Worm (Caenorhabditis elegans) whole organism, L3 larva: ENCODE measurements around the gene col-157.
"Not testable (repeated sequence)": the region's sequence is repeated elsewhere in the genome, so short reads cannot be mapped to it uniquely, and the experiment has no call there.

Source experiments
- R02D3.7 ChIP-seq: fragments of 150-350 bp; optimal IDR thresholded peaks from 2 replicates; lab custom pipeline; 2014; ENCODE audit warnings: missing biosample characterization, missing genetic modification characterization
- ZK546.5 ChIP-seq: sonication (generic microtip); optimal IDR thresholded peaks from 2 replicates; lab custom pipeline; 2017; ENCODE audit warnings: missing biosample characterization, missing genetic modification characterization
- aly-2 ChIP-seq: fragments of 150-350 bp; optimal IDR thresholded peaks from 2 replicates; lab custom pipeline; 2014; ENCODE audit warnings: missing biosample characterization, missing genetic modification characterization
- ama-1 ChIP-seq: fragments of 150-350 bp; optimal IDR thresholded peaks from 2 replicates; lab custom pipeline; 2018
- ceh-16 ChIP-seq: sonication (generic microtip); optimal IDR thresholded peaks from 2 replicates; lab custom pipeline; 2017; ENCODE audit warnings: missing biosample characterization, missing genetic modification characterization
- ceh-28 ChIP-seq: fragments of 150-350 bp; optimal IDR thresholded peaks from 2 replicates; lab custom pipeline; 2014; ENCODE audit warnings: missing biosample characterization, missing genetic modification reagents, missing genetic modification characterization
- ceh-82 ChIP-seq: fragments of 150-350 bp; optimal IDR thresholded peaks from 2 replicates; lab custom pipeline; 2014; ENCODE audit warnings: missing biosample characterization, missing genetic modification characterization
- ceh-9 ChIP-seq: sonication (generic microtip); optimal IDR thresholded peaks from 2 replicates; lab custom pipeline; 2018; ENCODE audit warnings: missing biosample characterization, missing genetic modification characterization
- daf-12 ChIP-seq: fragments of 150-350 bp; optimal IDR thresholded peaks from 2 replicates; lab custom pipeline; 2014; ENCODE audit warnings: missing biosample characterization, missing genetic modification reagents, missing genetic modification characterization
- egl-27 ChIP-seq: sonication (generic microtip); optimal IDR thresholded peaks from 4 replicates; lab custom pipeline; 2017; ENCODE audit warnings: missing biosample characterization, missing genetic modification reagents, missing genetic modification characterization
- egl-5 ChIP-seq: fragments of 150-350 bp; optimal IDR thresholded peaks from 2 replicates; lab custom pipeline; 2017; ENCODE audit warnings: missing biosample characterization, missing genetic modification reagents, missing genetic modification characterization, inconsistent platforms
- elt-1 ChIP-seq: fragments of 150-350 bp; optimal IDR thresholded peaks from 2 replicates; lab custom pipeline; 2014; ENCODE audit warnings: missing biosample characterization, missing genetic modification characterization
- eor-1 ChIP-seq, 2 experiments: fragments of 150-350 bp; optimal IDR thresholded peaks; 2 replicates each; lab custom pipeline; 2014 to 2018; ENCODE audit warnings: missing biosample characterization in 2 of 2, missing genetic modification characterization in 2 of 2
- fkh-10 ChIP-seq: sonication (generic microtip); optimal IDR thresholded peaks from 2 replicates; lab custom pipeline; 2017; ENCODE audit warnings: missing biosample characterization, missing genetic modification reagents, missing genetic modification characterization
- fkh-2 ChIP-seq: fragments of 150-350 bp; optimal IDR thresholded peaks from 2 replicates; lab custom pipeline; 2014; ENCODE audit warnings: missing biosample characterization, missing genetic modification reagents, missing genetic modification characterization
- hmg-11 ChIP-seq: sonication (generic microtip); optimal IDR thresholded peaks from 2 replicates; lab custom pipeline; 2016; ENCODE audit warnings: missing genetic modification characterization, missing compliant biosample characterization
- jun-1 ChIP-seq: fragments of 150-350 bp; optimal IDR thresholded peaks from 2 replicates; lab custom pipeline; 2014; ENCODE audit warnings: missing biosample characterization, missing genetic modification reagents, missing genetic modification characterization
- lin-15B ChIP-seq: fragments of 150-350 bp; optimal IDR thresholded peaks from 2 replicates; lab custom pipeline; 2014; ENCODE audit warnings: missing biosample characterization, missing genetic modification characterization
- lin-39 ChIP-seq: fragments of 150-350 bp; optimal IDR thresholded peaks from 2 replicates; lab custom pipeline; 2018; ENCODE audit warnings: missing biosample characterization, missing genetic modification reagents, missing genetic modification characterization
- lsy-12 ChIP-seq: sonication (generic microtip); optimal IDR thresholded peaks from 2 replicates; lab custom pipeline; 2016; ENCODE audit warnings: mild to moderate bottlenecking, missing genetic modification characterization, missing compliant biosample characterization
- mdl-1 ChIP-seq: fragments of 150-350 bp; optimal IDR thresholded peaks from 2 replicates; lab custom pipeline; 2014; ENCODE audit warnings: missing biosample characterization, missing genetic modification characterization
- mml-1 ChIP-seq: fragments of 150-350 bp; sonication (generic microtip); optimal IDR thresholded peaks from 3 replicates; lab custom pipeline; 2014; ENCODE audit warnings: missing biosample characterization, missing genetic modification characterization
- nfya-1 ChIP-seq: sonication (generic microtip); optimal IDR thresholded peaks from 2 replicates; lab custom pipeline; 2017; ENCODE audit warnings: missing genetic modification characterization, mild to moderate bottlenecking, missing compliant biosample characterization, antibody characterized with exemption, moderate library complexity; ENCODE audit not compliant: insufficient read depth
- nhr-11 ChIP-seq: fragments of 150-350 bp; optimal IDR thresholded peaks from 2 replicates; lab custom pipeline; 2014; ENCODE audit warnings: missing biosample characterization, missing genetic modification characterization
- nhr-12 ChIP-seq: fragments of 150-350 bp; optimal IDR thresholded peaks from 2 replicates; lab custom pipeline; 2014; ENCODE audit warnings: missing biosample characterization, missing genetic modification characterization
- nhr-23 ChIP-seq: fragments of 150-350 bp; optimal IDR thresholded peaks from 2 replicates; lab custom pipeline; 2014; ENCODE audit warnings: missing biosample characterization, missing genetic modification reagents, missing genetic modification characterization
- nhr-237 ChIP-seq: fragments of 150-350 bp; optimal IDR thresholded peaks from 2 replicates; lab custom pipeline; 2014; ENCODE audit warnings: missing biosample characterization, missing genetic modification characterization
- nhr-25 ChIP-seq: sonication (generic microtip); optimal IDR thresholded peaks from 2 replicates; lab custom pipeline; 2017; ENCODE audit warnings: missing biosample characterization, missing genetic modification characterization
- nhr-28 ChIP-seq: fragments of 150-350 bp; optimal IDR thresholded peaks from 2 replicates; lab custom pipeline; 2014; ENCODE audit warnings: missing biosample characterization, missing genetic modification characterization
- nhr-43 ChIP-seq: sonication (generic microtip); optimal IDR thresholded peaks from 2 replicates; lab custom pipeline; 2016; ENCODE audit warnings: mild to moderate bottlenecking, missing genetic modification characterization, missing compliant biosample characterization; ENCODE audit not compliant: poor library complexity, severe bottlenecking
- nhr-76 ChIP-seq: fragments of 150-350 bp; sonication (generic microtip); optimal IDR thresholded peaks from 5 replicates; lab custom pipeline; 2014; ENCODE audit warnings: missing biosample characterization, missing genetic modification characterization
- nhr-77 ChIP-seq: fragments of 150-350 bp; optimal IDR thresholded peaks from 2 replicates; lab custom pipeline; 2014; ENCODE audit warnings: missing biosample characterization, missing genetic modification characterization
- pqm-1 ChIP-seq: fragments of 150-350 bp; optimal IDR thresholded peaks from 2 replicates; lab custom pipeline; 2017; ENCODE audit warnings: missing biosample characterization, missing genetic modification characterization, inconsistent platforms
- sea-2 ChIP-seq: fragments of 150-350 bp; sonication (generic microtip); optimal IDR thresholded peaks from 4 replicates; lab custom pipeline; 2014; ENCODE audit warnings: missing biosample characterization, missing genetic modification reagents, missing genetic modification characterization
- tbx-2 ChIP-seq: sonication (generic microtip); optimal IDR thresholded peaks from 2 replicates; lab custom pipeline; 2016; ENCODE audit warnings: mild to moderate bottlenecking, missing genetic modification characterization, missing compliant biosample characterization
- unc-39 ChIP-seq: sonication (generic microtip); optimal IDR thresholded peaks from 4 replicates; lab custom pipeline; 2017; ENCODE audit warnings: missing biosample characterization, missing genetic modification characterization
- unc-62 ChIP-seq: fragments of 150-350 bp; sonication (generic microtip); optimal IDR thresholded peaks from 4 replicates; lab custom pipeline; 2014; ENCODE audit warnings: missing biosample characterization, missing genetic modification reagents, missing genetic modification characterization
- ztf-11 ChIP-seq: fragments of 150-350 bp; optimal IDR thresholded peaks from 2 replicates; lab custom pipeline; 2014; ENCODE audit warnings: missing biosample characterization, missing genetic modification characterization

Gene col-157

DNA sequence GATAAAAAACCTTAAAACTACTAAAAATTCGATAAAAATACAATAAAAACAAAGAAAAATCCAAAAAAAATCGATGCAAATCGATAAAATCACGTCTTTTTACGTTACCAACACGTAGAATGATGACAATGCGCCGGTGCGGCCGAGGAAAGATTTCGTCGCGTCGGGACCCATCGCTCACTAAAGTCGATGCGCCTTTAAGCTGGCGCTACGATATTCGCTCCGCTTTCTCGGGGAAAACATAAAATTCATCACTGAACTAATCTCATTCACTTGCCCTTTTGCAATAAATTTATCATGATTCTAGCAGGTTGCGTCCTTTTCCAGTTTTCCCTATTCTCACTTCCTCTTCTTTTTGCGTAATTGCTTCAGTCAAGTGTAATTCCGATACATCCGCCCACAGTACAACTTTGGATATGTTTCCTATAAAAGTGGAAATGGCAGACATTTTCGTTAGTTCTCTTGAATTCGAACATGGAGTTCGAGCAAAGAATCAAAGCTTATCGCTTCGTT is at the start of gene col-157:
Gene col-157 (plus strand): TSS at position 463 of the 513 bp plus-strand sequence.
- TF ChIP-seq nhr-28; ceh-9 (tag; lab: Kevin White, UChicago); mdl-1 (tag; lab: Kevin White, UChicago): not testable (repeated sequence)

DNA sequence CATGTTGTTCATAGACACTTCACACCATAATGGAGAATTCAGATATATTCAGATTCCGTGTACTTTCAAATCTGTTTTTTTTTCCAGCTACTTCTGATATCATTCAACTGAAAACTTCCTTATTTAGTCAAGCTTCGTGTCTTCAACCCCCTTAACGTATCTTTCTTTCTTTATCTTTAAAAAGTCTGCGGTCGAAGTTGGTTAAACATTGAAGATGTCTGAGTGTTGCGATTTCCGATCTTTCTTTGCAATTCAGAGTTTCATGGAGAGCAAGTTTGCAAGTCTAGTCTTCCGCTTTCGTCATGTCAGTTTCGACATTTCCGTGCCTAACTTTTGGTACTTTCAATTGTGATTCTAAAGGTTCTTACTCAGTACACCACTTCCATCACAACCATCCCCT is 48.6 kb upstream of the col-157 start:
- TF ChIP-seq jun-1 (tag; lab: Kevin White, UChicago) (no peak), mml-1 (tag; lab: Kevin White, UChicago) (no peak), nhr-11 (tag; lab: Kevin White, UChicago) (no peak), nhr-77 (tag; lab: Kevin White, UChicago) (no peak), daf-12 (tag; lab: Kevin White, UChicago) (no peak), nhr-43 (no peak), eor-1 (tag; optimal IDR thresholded peaks at IDR 0.05; lab: Kevin White, UChicago) (no peak), sea-2 (GFP tag; lab: Kevin White, UChicago) (no peak), nhr-237 (no peak), nhr-12 (no peak), nhr-76 (no peak), mdl-1 (tag; lab: Kevin White, UChicago) (no peak)

DNA sequence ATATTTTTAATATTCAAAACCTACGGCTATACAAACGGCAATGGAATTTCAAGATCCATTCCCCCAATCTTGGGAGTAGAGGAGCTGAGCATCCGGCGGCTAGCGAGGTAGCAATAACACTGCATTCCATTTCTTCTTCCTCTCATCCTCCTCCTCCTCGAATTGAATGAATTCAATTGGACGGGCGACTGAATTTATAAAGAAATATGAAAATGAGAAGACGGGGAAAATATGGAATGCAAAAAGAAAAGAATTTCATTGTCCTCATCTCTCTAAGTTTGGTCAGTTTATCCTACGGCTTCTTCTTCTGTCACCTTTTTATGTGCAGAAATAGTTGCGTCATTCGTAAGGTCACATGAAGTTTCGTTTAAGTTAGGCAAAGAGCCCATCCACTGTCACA is 47.4 kb upstream of the col-157 start:
- no peak for TF ChIP-seq nfya-1 (tag; lab: Kevin White, UChicago)
- TF ChIP-seq eor-1 (tag; optimal IDR thresholded peaks at IDR 0.05; lab: Kevin White, UChicago), result no peak
- TF ChIP-seq ceh-28, result no peak
- TF ChIP-seq egl-5 (tag; lab: Kevin White, UChicago), result no peak
- TF ChIP-seq lsy-12, result no peak
- no peak for TF ChIP-seq nhr-43
- TF ChIP-seq mml-1 (tag; lab: Kevin White, UChicago), result no peak
- TF ChIP-seq lin-15B (tag; lab: Kevin White, UChicago), result no peak
- TF ChIP-seq ceh-16 (tag; lab: Kevin White, UChicago), result no peak
- no peak for TF ChIP-seq ceh-82
- TF ChIP-seq ama-1 (lab: Kevin White, UChicago), result no peak
- no peak for TF ChIP-seq elt-1
- TF ChIP-seq jun-1 (tag; lab: Kevin White, UChicago), result no peak
- no peak for TF ChIP-seq R02D3.7 (tag; lab: Kevin White, UChicago)
- TF ChIP-seq mdl-1 (tag; lab: Kevin White, UChicago), result no peak

DNA sequence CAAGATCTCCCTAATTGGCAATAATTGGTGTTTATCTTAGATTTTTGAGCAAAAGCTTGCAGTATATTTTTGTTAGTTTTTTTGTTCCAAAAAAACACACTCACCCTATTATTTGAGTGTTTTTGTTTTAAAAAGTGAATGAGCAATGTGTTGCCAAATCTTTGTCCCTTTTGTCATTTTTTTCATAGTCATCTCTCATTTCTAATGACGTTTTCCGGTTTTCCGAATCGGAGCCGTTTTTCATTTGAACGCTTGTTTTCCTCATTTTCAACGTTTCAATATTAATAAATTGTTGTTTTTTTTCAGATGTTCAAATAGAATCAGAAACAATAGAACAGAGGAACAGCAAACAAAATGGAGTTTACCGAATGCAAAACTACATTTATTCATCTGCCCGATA is 45.4 kb upstream of the col-157 start, which contains the start of gene dmsr-1:
Gene dmsr-1 (plus strand): TSS at position 301 of the 400 bp plus-strand sequence.
- no peak for TF ChIP-seq ceh-16 (tag; lab: Kevin White, UChicago)
- TF ChIP-seq ZK546.5 (tag; lab: Kevin White, UChicago), result no peak
- TF ChIP-seq unc-62 (GFP tag; lab: Kevin White, UChicago), result no peak
- TF ChIP-seq lsy-12, result no peak
- TF ChIP-seq tbx-2 (tag; lab: Kevin White, UChicago), result no peak
- no peak for TF ChIP-seq R02D3.7 (tag; lab: Kevin White, UChicago)
- TF ChIP-seq ztf-11 (tag; lab: Kevin White, UChicago), result no peak
- no peak for TF ChIP-seq eor-1 (tag; optimal IDR thresholded peaks at IDR 0.05; lab: Kevin White, UChicago)
- no peak for TF ChIP-seq ceh-82
- no peak for TF ChIP-seq nhr-28
- no peak for TF ChIP-seq fkh-10 (GFP tag; lab: Kevin White, UChicago)
- no peak for TF ChIP-seq ceh-28
- TF ChIP-seq pqm-1 (tag; lab: Kevin White, UChicago), result no peak
- no peak for TF ChIP-seq egl-27
- TF ChIP-seq fkh-2 (tag; lab: Kevin White, UChicago), result no peak
- TF ChIP-seq ceh-9 (tag; lab: Kevin White, UChicago), result no peak
- TF ChIP-seq nhr-25 (tag; lab: Kevin White, UChicago), result no peak
- TF ChIP-seq nfya-1 (tag; lab: Kevin White, UChicago), result no peak
- no peak for TF ChIP-seq nhr-23 (tag; lab: Kevin White, UChicago)

DNA sequence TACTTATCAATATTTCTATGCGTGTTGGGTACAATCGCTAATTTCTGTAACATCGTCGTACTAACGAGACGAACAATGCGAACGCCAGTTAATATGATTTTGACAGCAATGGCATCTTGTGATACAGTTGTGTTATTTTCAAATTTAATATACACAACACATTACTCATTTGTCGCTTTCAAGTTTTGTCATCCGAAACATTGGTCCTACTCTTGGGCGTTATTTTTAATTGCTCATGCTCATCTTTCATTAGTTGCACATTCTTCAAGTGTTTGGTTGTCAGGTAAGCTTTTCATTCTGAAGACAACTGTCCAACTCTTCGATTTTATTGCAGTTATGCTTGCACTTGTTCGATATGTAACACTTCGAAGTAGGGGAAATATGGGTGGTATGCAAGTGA is 44.6 kb upstream of the col-157 start:
- TF ChIP-seq jun-1 (tag; lab: Kevin White, UChicago) (no peak), unc-62 (GFP tag; lab: Kevin White, UChicago) (no peak), nhr-11 (tag; lab: Kevin White, UChicago) (no peak), lin-39 (tag; lab: Kevin White, UChicago) (no peak), nhr-12 (no peak), ZK546.5 (tag; lab: Kevin White, UChicago) (no peak), aly-2 (tag; lab: Kevin White, UChicago) (no peak), egl-27 (no peak), hmg-11 (tag; lab: Kevin White, UChicago) (no peak), unc-39 (tag; lab: Kevin White, UChicago) (no peak), lin-15B (tag; lab: Kevin White, UChicago) (no peak), nhr-77 (tag; lab: Kevin White, UChicago) (no peak), mdl-1 (tag; lab: Kevin White, UChicago) (no peak)
